Worm (Caenorhabditis elegans) whole organism, L1 larva: ENCODE measurements around the gene pho-8.

Experiments used
- Y116A8C.19 ChIP-seq: sonication (generic microtip); optimal IDR thresholded peaks from 2 replicates; lab custom pipeline; 2016; ENCODE audit warnings: missing compliant biosample characterization, missing genetic modification characterization, borderline replicate concordance
- aha-1 ChIP-seq: fragments of 150-350 bp; optimal IDR thresholded peaks from 2 replicates; lab custom pipeline; 2014; ENCODE audit warnings: missing biosample characterization, missing genetic modification characterization
- ama-1 ChIP-seq: fragments of 150-350 bp; optimal IDR thresholded peaks from 2 replicates; lab custom pipeline; 2014
- ceh-8 ChIP-seq: fragments of 200-800 bp; sonication (Bioruptor generic); optimal IDR thresholded peaks from 2 replicates; lab custom pipeline; 2018; ENCODE audit warnings: mild to moderate bottlenecking, missing genetic modification characterization, moderate library complexity, missing compliant biosample characterization
- ceh-88 ChIP-seq: fragments of 200-800 bp; sonication (Bioruptor generic); IDR thresholded peaks from 2 replicates; pipeline ENCODE4 v1.3.6; 2022; ENCODE audit warnings: missing genetic modification characterization, missing compliant biosample characterization
- ceh-90 ChIP-seq: sonication (generic microtip); optimal IDR thresholded peaks from 2 replicates; lab custom pipeline; 2016; ENCODE audit warnings: missing genetic modification characterization, missing compliant biosample characterization
- ces-1 ChIP-seq: fragments of 150-350 bp; optimal IDR thresholded peaks from 2 replicates; lab custom pipeline; 2014; ENCODE audit warnings: missing biosample characterization, missing genetic modification reagents, missing genetic modification characterization
- dpl-1 ChIP-seq, 3 experiments: fragments of 150-350 bp in 2 of 3; sonication (generic microtip) in 1 of 3; optimal IDR thresholded peaks; 2 replicates each; lab custom pipeline; 2014 to 2017; ENCODE audit warnings: missing biosample characterization in 3 of 3, missing genetic modification characterization in 3 of 3, missing genetic modification reagents in 3 of 3
- efl-1 ChIP-seq, 4 experiments: fragments of 150-350 bp; optimal IDR thresholded peaks in 3 of 4; peaks in 1 of 4; 1 replicate in 1 of 4; 2 replicates in 3 of 4; lab custom pipeline; 2014; ENCODE audit warnings: missing biosample characterization in 2 of 4, missing genetic modification characterization in 2 of 4, missing genetic modification reagents in 2 of 4
- efl-3 ChIP-seq: fragments of 200-800 bp; sonication (Bioruptor generic); optimal IDR thresholded peaks from 2 replicates; lab custom pipeline; 2018; ENCODE audit warnings: mild to moderate bottlenecking, missing genetic modification characterization, missing compliant biosample characterization
- egl-27 ChIP-seq, 2 experiments: fragments of 150-350 bp in 1 of 2; sonication (generic microtip); optimal IDR thresholded peaks; 3 replicates each; lab custom pipeline; 2017 to 2018; ENCODE audit warnings: missing biosample characterization in 2 of 2, missing genetic modification characterization in 2 of 2, missing genetic modification reagents in 2 of 2
- elt-3 ChIP-seq, 6 experiments: fragments of 150-350 bp in 1 of 6; sonication (generic microtip); optimal IDR thresholded peaks; 2 replicates each; lab custom pipeline; 2017 to 2018; ENCODE audit warnings: missing biosample characterization in 6 of 6, missing genetic modification characterization in 6 of 6, inconsistent platforms in 1 of 6
- fkh-10 ChIP-seq: sonication (generic microtip); optimal IDR thresholded peaks from 2 replicates; lab custom pipeline; 2017; ENCODE audit warnings: missing biosample characterization, missing genetic modification reagents, missing genetic modification characterization
- fkh-4 ChIP-seq: sonication (generic microtip); optimal IDR thresholded peaks from 2 replicates; lab custom pipeline; 2016; ENCODE audit warnings: missing compliant biosample characterization, missing genetic modification characterization, borderline replicate concordance
- grh-1 ChIP-seq: fragments of 200-800 bp; sonication (Bioruptor generic); IDR thresholded peaks from 2 replicates; pipeline ENCODE4 v1.3.6; 2022; ENCODE audit warnings: missing genetic modification reagents, missing genetic modification characterization, missing compliant biosample characterization
- hlh-4 ChIP-seq: sonication (generic microtip); optimal IDR thresholded peaks from 2 replicates; lab custom pipeline; 2016; ENCODE audit warnings: mild to moderate bottlenecking, missing genetic modification characterization, missing compliant biosample characterization
- hpl-2 ChIP-seq: fragments of 150-350 bp; optimal IDR thresholded peaks from 2 replicates; lab custom pipeline; 2014; ENCODE audit warnings: missing biosample characterization, missing genetic modification reagents, missing genetic modification characterization
- irx-1 ChIP-seq: sonication (generic microtip); optimal IDR thresholded peaks from 2 replicates; lab custom pipeline; 2016; ENCODE audit warnings: missing genetic modification characterization, missing compliant biosample characterization
- jun-1 ChIP-seq: fragments of 150-350 bp; optimal IDR thresholded peaks from 2 replicates; lab custom pipeline; 2014; ENCODE audit warnings: missing biosample characterization, missing genetic modification reagents, missing genetic modification characterization
- lin-14 ChIP-seq: fragments of 200-800 bp; sonication (Bioruptor generic); optimal IDR thresholded peaks from 2 replicates; lab custom pipeline; 2018; ENCODE audit warnings: mild to moderate bottlenecking, missing genetic modification characterization, moderate library complexity, missing compliant biosample characterization
- lin-35 ChIP-seq, 2 experiments: fragments of 150-350 bp; optimal IDR thresholded peaks; 2 replicates each; lab custom pipeline; 2014; ENCODE audit warnings: missing biosample characterization in 2 of 2, missing genetic modification characterization in 2 of 2, missing genetic modification reagents in 2 of 2
- lin-39 ChIP-seq: fragments of 150-350 bp; optimal IDR thresholded peaks from 2 replicates; lab custom pipeline; 2014; ENCODE audit warnings: missing biosample characterization, missing genetic modification reagents, missing genetic modification characterization
- lsy-2 ChIP-seq, 2 experiments: fragments of 150-350 bp; optimal IDR thresholded peaks; 2 replicates each; lab custom pipeline; 2014; ENCODE audit warnings: missing biosample characterization in 2 of 2, missing genetic modification characterization in 2 of 2
- mdl-1 ChIP-seq, 2 experiments: fragments of 150-350 bp; optimal IDR thresholded peaks; 2 replicates each; lab custom pipeline; 2014 to 2017; ENCODE audit warnings: missing biosample characterization in 2 of 2, missing genetic modification characterization in 2 of 2, inconsistent platforms in 1 of 2
- nhr-19 ChIP-seq: fragments of 200-800 bp; sonication (Bioruptor generic); conservative IDR thresholded peaks from 2 replicates; pipeline ENCODE4 v1.3.6; 2022; ENCODE audit warnings: missing genetic modification characterization, missing compliant biosample characterization
- nhr-237 ChIP-seq: fragments of 150-350 bp; optimal IDR thresholded peaks from 2 replicates; lab custom pipeline; 2014; ENCODE audit warnings: missing biosample characterization, missing genetic modification characterization
- nhr-28 ChIP-seq: fragments of 150-350 bp; optimal IDR thresholded peaks from 2 replicates; lab custom pipeline; 2014; ENCODE audit warnings: missing biosample characterization, missing genetic modification characterization
- nhr-47 ChIP-seq: sonication (generic microtip); optimal IDR thresholded peaks from 2 replicates; lab custom pipeline; 2016; ENCODE audit warnings: mild to moderate bottlenecking, missing genetic modification characterization, moderate library complexity, missing compliant biosample characterization
- nhr-71 ChIP-seq: sonication (generic microtip); optimal IDR thresholded peaks from 2 replicates; lab custom pipeline; 2016; ENCODE audit warnings: mild to moderate bottlenecking, missing genetic modification characterization, moderate library complexity, missing compliant biosample characterization
- nhr-76 ChIP-seq: sonication (generic microtip); optimal IDR thresholded peaks from 2 replicates; lab custom pipeline; 2017; ENCODE audit warnings: missing biosample characterization, missing genetic modification characterization
- nhr-85 ChIP-seq: sonication (generic microtip); peaks from one replicate; lab custom pipeline; 2016; ENCODE audit warnings: missing genetic modification characterization, inconsistent platforms, missing compliant biosample characterization
- pag-3 ChIP-seq: sonication (generic microtip); optimal IDR thresholded peaks from 2 replicates; lab custom pipeline; 2017; ENCODE audit warnings: missing genetic modification characterization, mild to moderate bottlenecking, missing compliant biosample characterization, antibody characterized with exemption, borderline replicate concordance; ENCODE audit not compliant: insufficient read depth
- pqm-1 ChIP-seq: sonication (generic microtip); optimal IDR thresholded peaks from 3 replicates; lab custom pipeline; 2017; ENCODE audit warnings: missing biosample characterization, missing genetic modification characterization
- rnt-1 ChIP-seq: sonication (generic microtip); optimal IDR thresholded peaks from 2 replicates; lab custom pipeline; 2016; ENCODE audit warnings: mild to moderate bottlenecking, missing genetic modification characterization, moderate library complexity, missing compliant biosample characterization
- snu-23 ChIP-seq: sonication (generic microtip); optimal IDR thresholded peaks from 2 replicates; lab custom pipeline; 2016; ENCODE audit warnings: missing genetic modification characterization, missing compliant biosample characterization
- sox-4 ChIP-seq: sonication (generic microtip); optimal IDR thresholded peaks from 2 replicates; lab custom pipeline; 2016; ENCODE audit warnings: missing genetic modification characterization, missing compliant biosample characterization
- sup-37 ChIP-seq: fragments of 200-800 bp; sonication (Bioruptor generic); optimal IDR thresholded peaks from 2 replicates; lab custom pipeline; 2018; ENCODE audit warnings: mild to moderate bottlenecking, missing genetic modification characterization, missing compliant biosample characterization
- swsn-7 ChIP-seq: sonication (generic microtip); optimal IDR thresholded peaks from 2 replicates; lab custom pipeline; 2016; ENCODE audit warnings: missing genetic modification characterization, missing compliant biosample characterization
- tlp-1 ChIP-seq: fragments of 150-350 bp; optimal IDR thresholded peaks from 2 replicates; lab custom pipeline; 2014; ENCODE audit warnings: missing biosample characterization, missing genetic modification characterization
- unc-130 ChIP-seq: fragments of 150-350 bp; optimal IDR thresholded peaks from 2 replicates; lab custom pipeline; 2017; ENCODE audit warnings: missing biosample characterization, missing genetic modification characterization, inconsistent platforms
- unc-30 ChIP-seq: sonication (generic microtip); optimal IDR thresholded peaks from 2 replicates; lab custom pipeline; 2017; ENCODE audit warnings: missing biosample characterization, missing genetic modification characterization
- unc-62 ChIP-seq: fragments of 150-350 bp; optimal IDR thresholded peaks from 2 replicates; lab custom pipeline; 2014; ENCODE audit warnings: missing biosample characterization, missing genetic modification reagents, missing genetic modification characterization
- unc-86 ChIP-seq: sonication (generic microtip); optimal IDR thresholded peaks from 2 replicates; lab custom pipeline; 2016; ENCODE audit warnings: missing genetic modification characterization, missing compliant biosample characterization
- xbp-1 ChIP-seq: sonication (generic microtip); optimal IDR thresholded peaks from 2 replicates; lab custom pipeline; 2016; ENCODE audit warnings: missing genetic modification characterization, missing compliant biosample characterization
- zag-1 ChIP-seq: fragments of 150-350 bp; optimal IDR thresholded peaks from 2 replicates; lab custom pipeline; 2014; ENCODE audit warnings: missing biosample characterization, missing genetic modification characterization

The pho-8 gene

DNA sequence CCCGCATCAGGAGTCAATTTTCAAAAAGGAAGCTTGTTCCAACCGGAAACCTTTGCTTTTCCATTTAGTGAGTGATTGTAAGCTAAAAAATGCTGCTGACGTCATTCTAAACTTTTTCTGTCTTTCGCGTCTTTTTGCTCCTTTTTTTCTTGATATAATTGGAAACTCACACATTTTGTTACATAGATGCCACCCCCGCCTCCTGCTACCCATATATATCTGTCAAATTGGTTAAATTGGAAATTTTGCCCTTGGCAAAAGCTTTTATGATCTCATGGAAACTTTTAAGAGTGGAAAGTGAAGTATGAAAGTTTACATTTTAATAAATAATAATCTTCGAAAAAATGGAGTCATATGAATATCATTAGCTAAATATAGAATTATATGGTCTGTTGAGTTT is 23.5 kb upstream of the pho-8 start:
- TF ChIP-seq egl-27 (tag; optimal IDR thresholded peaks at IDR 0.05; lab: Kevin White, UChicago) (no peak), irx-1 (tag; lab: Kevin White, UChicago) (peak; percentile 9), efl-1 (optimal IDR thresholded peaks at IDR 0.05; lab: Kevin White, UChicago) (no peak), efl-1 (GFP tag; optimal IDR thresholded peaks at IDR 0.05 in 1 of 2; lab: Kevin White, UChicago) (peak in 1 of 2 experiments; percentile 80), lin-14 (GFP tag; lab: Kevin White, UChicago) (peak; percentile 67), Y116A8C.19 (tag; lab: Kevin White, UChicago) (no peak), unc-86 (peak; percentile 2)

DNA sequence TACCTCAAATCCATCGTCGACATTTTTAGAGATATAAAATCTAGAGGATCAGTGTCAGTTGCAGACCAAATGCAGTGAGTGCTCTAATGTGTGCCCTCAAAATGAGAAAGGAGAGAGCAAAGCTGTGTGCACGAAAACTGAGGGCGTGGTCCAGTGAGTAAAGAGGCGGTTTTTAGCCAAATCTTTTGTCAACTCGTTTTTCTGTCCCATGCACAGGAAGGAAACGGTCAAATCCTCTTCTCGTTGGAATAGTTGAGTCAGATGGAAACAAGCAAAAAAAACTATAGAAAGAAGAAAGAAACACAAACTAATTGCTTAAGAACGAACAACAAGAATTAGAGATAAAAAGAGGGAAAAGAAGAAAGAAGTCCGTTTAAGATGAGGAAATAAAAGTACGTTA is 21.5 kb upstream of the pho-8 start, which contains the start of gene D2023.3:
Gene D2023.3 (minus strand): TSS at position 101 of the 400 bp plus-strand sequence.
- TF ChIP-seq hlh-4 (tag; lab: Kevin White, UChicago) (no peak), lin-14 (GFP tag; lab: Kevin White, UChicago) (peak; percentile 41), unc-86 (peak; percentile 22)

DNA sequence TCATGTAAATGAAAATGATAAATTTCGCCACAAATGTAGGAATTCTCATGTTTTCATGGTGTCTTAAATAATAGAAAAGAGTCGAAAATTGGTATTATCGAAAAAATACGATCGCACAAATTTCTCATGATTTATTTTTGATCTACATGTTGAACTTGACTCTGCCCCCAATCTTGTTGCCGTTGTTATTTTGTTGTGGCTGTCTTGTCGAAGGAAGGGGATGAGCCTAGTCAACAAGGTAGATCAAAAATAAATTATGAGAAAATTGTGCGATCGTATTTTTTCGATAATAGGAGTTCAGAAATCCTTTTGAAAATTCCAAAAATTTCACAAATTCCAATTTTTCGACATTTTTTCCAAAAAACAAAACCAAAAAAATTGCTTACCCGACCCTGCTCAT is 17.9 kb upstream of the pho-8 start:
- no peak for TF ChIP-seq hpl-2
- no peak for TF ChIP-seq zag-1 (tag; lab: Kevin White, UChicago)
- no peak for TF ChIP-seq nhr-28 (tag; lab: Kevin White, UChicago)
- TF ChIP-seq rnt-1 (tag; lab: Kevin White, UChicago) = no peak
- no peak for TF ChIP-seq pag-3 (tag; lab: Kevin White, UChicago)
- TF ChIP-seq ceh-88 (GFP tag; lab: Robert Waterston, UW) = no peak
- TF ChIP-seq swsn-7 (tag; lab: Kevin White, UChicago) = no peak
- no peak for TF ChIP-seq fkh-10
- TF ChIP-seq tlp-1 (tag; lab: Kevin White, UChicago) = no peak
- TF ChIP-seq dpl-1 (GFP tag; optimal IDR thresholded peaks at IDR 0.05; lab: Kevin White, UChicago) = no peak
- no peak for TF ChIP-seq nhr-237 (tag; lab: Kevin White, UChicago)
- no peak for TF ChIP-seq elt-3 (tag; optimal IDR thresholded peaks at IDR 0.05; lab: Kevin White, UChicago)
- TF ChIP-seq aha-1 (tag; lab: Kevin White, UChicago) = no peak

DNA sequence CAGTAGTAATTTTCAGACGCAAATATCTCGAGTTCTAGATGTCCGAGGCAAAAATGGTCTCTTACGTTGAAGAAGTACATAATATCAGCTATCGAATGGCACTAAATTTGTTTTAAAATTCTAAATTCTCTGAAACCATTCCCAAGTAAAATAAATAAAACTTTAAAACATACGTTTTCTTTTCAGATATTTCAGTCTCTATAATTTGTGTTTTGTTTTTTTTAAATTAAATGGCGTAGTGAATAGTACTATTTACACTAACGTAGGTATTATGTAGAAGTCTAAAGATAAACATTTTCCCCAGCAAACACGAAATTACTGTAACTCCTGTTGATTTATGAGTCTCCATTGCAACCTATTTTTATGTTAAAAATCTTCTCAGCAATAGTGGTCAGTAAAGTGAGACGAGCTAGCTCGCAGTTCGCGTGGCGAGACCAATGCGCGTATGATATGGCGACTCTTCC is 16.1 kb upstream of the pho-8 start:
- TF ChIP-seq ceh-90 (tag; lab: Kevin White, UChicago) (no peak), efl-1 (optimal IDR thresholded peaks at IDR 0.05; lab: Kevin White, UChicago) (no peak), efl-1 (GFP tag; optimal IDR thresholded peaks at IDR 0.05 in 1 of 2; lab: Kevin White, UChicago) (peak in 1 of 2 experiments; percentile 79), lin-35 (GFP tag; optimal IDR thresholded peaks at IDR 0.05; lab: Kevin White, UChicago) (no peak), jun-1 (no peak), nhr-71 (tag; lab: Kevin White, UChicago) (peak; percentile 19), nhr-19 (GFP tag; lab: Robert Waterston, UW) (peak; percentile 44), mdl-1 (tag; optimal IDR thresholded peaks at IDR 0.05; lab: Kevin White, UChicago) (no peak), unc-130 (no peak), unc-30 (tag; lab: Kevin White, UChicago) (no peak), snu-23 (GFP tag; lab: Kevin White, UChicago) (no peak), lsy-2 (tag; optimal IDR thresholded peaks at IDR 0.05; lab: Kevin White, UChicago) (peak in 1 of 2 experiments; percentile 4), dpl-1 (GFP tag; optimal IDR thresholded peaks at IDR 0.05; lab: Kevin White, UChicago) (no peak), nhr-47 (peak; percentile 2), nhr-76 (tag; lab: Kevin White, UChicago) (no peak), unc-86 (no peak), zag-1 (tag; lab: Kevin White, UChicago) (no peak), nhr-85 (tag; lab: Kevin White, UChicago) (no peak), xbp-1 (no peak), lin-39 (tag; lab: Kevin White, UChicago) (no peak), pqm-1 (no peak), swsn-7 (tag; lab: Kevin White, UChicago) (no peak), sup-37 (GFP tag; lab: Kevin White, UChicago) (no peak), rnt-1 (tag; lab: Kevin White, UChicago) (no peak), ceh-8 (GFP tag; lab: Kevin White, UChicago) (no peak), unc-62 (no peak), fkh-4 (tag; lab: Kevin White, UChicago) (no peak), ces-1 (GFP tag; lab: Kevin White, UChicago) (no peak), grh-1 (GFP tag; lab: Robert Waterston, UW) (no peak), sox-4 (tag; lab: Kevin White, UChicago) (no peak), ama-1 (lab: Kevin White, UChicago) (no peak), efl-3 (GFP tag; lab: Kevin White, UChicago) (no peak), irx-1 (tag; lab: Kevin White, UChicago) (no peak)
